Fruit fly (Drosophila melanogaster): ENCODE measurements around the gene CG42393.

DNA sequence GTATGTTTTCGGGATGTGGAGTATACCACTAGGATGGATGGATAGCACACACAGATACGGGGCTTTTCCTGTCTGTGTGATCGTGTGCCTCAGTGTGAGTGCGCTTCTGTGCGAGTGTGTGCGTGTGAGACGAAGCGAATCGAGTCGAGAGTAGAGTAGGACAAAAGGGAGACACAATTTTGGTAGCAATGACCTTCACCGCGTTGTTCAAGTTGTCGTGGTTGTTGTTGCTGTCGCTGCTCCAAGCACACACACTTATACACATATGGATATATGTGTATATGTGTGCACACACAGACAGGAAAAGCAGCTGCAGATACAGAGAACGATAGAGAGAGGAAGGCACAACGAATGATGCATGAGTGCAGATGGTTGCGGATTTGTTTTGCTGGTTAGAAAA is 36.6 kb downstream of the CG42393 start:
- TF ChIP-seq EcR (GFP tag; optimal IDR thresholded peaks at IDR 0.05), result peak; percentile 7 to 99
- TF ChIP-seq CG8478 (optimal IDR thresholded peaks at IDR 0.05), result no peak
- no peak for TF ChIP-seq usp (GFP tag; optimal IDR thresholded peaks at IDR 0.05)
